Worm (Caenorhabditis elegans) whole organism, young adult: ENCODE results near the gene sre-9.

Experiments used
- ama-1 ChIP-seq, 3 experiments: fragments of 150-350 bp in 1 of 3; sonication (generic microtip) in 2 of 3; optimal IDR thresholded peaks; 2 replicates each; lab custom pipeline; 2014 to 2018; ENCODE audit warnings: missing biosample characterization in 2 of 3, missing genetic modification characterization in 2 of 3, missing genetic modification reagents in 2 of 3
- attf-3 ChIP-seq: fragments of 200-800 bp; sonication (Bioruptor generic); conservative IDR thresholded peaks from 2 replicates; pipeline ENCODE4 v1.3.6; 2022; ENCODE audit warnings: missing genetic modification reagents, missing genetic modification characterization, missing compliant biosample characterization
- attf-6 ChIP-seq: fragments of 200-800 bp; sonication (Bioruptor generic); IDR thresholded peaks from 2 replicates; pipeline ENCODE4 v1.3.6; 2022; ENCODE audit warnings: missing genetic modification reagents, missing genetic modification characterization, missing compliant biosample characterization
- bed-2 ChIP-seq: fragments of 200-800 bp; sonication (Bioruptor generic); IDR thresholded peaks from 2 replicates; pipeline ENCODE4 v1.3.6; 2022; ENCODE audit warnings: missing genetic modification reagents, missing genetic modification characterization, missing compliant biosample characterization
- dpff-1 ChIP-seq: sonication (generic microtip); optimal IDR thresholded peaks from 2 replicates; lab custom pipeline; 2017; ENCODE audit warnings: mild to moderate bottlenecking, missing genetic modification characterization, missing compliant biosample characterization
- hmg-20 ChIP-seq: fragments of 200-800 bp; sonication (Bioruptor generic); IDR thresholded peaks from 2 replicates; pipeline ENCODE4 v1.3.6; 2022; ENCODE audit warnings: missing genetic modification reagents, missing genetic modification characterization, missing compliant biosample characterization
- let-526 ChIP-seq: fragments of 200-800 bp; sonication (Bioruptor generic); IDR thresholded peaks from 2 replicates; pipeline ENCODE4 v1.3.6; 2022; ENCODE audit warnings: missing genetic modification reagents, missing genetic modification characterization, missing compliant biosample characterization
- lin-26 ChIP-seq: fragments of 200-800 bp; sonication (Bioruptor generic); IDR thresholded peaks from 2 replicates; pipeline ENCODE4 v1.3.6; 2022; ENCODE audit warnings: missing genetic modification reagents, missing genetic modification characterization, missing compliant biosample characterization
- nfya-2 ChIP-seq: fragments of 200-800 bp; sonication (Bioruptor generic); IDR thresholded peaks from 2 replicates; pipeline ENCODE4 v1.3.6; 2022; ENCODE audit warnings: missing genetic modification reagents, missing genetic modification characterization, missing compliant biosample characterization
- snpc-1.3 ChIP-seq: sonication (generic microtip); optimal IDR thresholded peaks from 2 replicates; lab custom pipeline; 2017; ENCODE audit warnings: missing genetic modification characterization, mild to moderate bottlenecking, missing compliant biosample characterization, antibody characterized with exemption, moderate library complexity, missing genotype, missing genetic modification reagents; ENCODE audit not compliant: insufficient read depth
- snpc-4 ChIP-seq, 5 experiments: fragments of 150-350 bp in 1 of 5; sonication (generic microtip) in 4 of 5; optimal IDR thresholded peaks; 2 replicates each; lab custom pipeline; 2014 to 2018; ENCODE audit warnings: missing genetic modification characterization in 5 of 5, missing biosample characterization in 3 of 5, antibody characterized with exemption in 2 of 5, mild to moderate bottlenecking in 2 of 5, missing compliant biosample characterization in 2 of 5, missing genotype in 2 of 5, moderate library complexity in 2 of 5, missing genetic modification reagents in 1 of 5
- unc-130 ChIP-seq: sonication (generic microtip); optimal IDR thresholded peaks from 2 replicates; lab custom pipeline; 2016; ENCODE audit warnings: missing genetic modification reagents, missing genetic modification characterization, missing compliant biosample characterization

DNA sequence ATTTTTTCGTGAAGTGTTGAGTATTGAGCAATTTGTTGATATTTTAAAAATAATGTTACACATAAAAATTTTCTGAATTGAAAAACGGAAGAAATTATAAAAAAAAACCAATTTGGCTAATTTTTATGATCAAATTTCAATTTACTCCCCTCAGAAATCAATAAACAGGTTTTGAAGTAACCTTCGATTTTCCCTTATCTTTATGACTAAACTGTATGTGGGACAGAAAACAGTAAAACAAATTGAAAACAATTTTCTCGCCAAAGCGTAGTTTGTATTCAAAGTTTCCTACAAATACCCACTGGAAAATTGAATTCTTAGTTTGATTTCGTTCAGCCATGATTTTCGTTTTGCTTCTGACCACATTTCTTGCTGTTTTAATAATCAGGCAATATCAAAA is 44.0 kb downstream of the sre-9 start, which contains the start of gene cyp-35B1:
- TF ChIP-seq nfya-2 (no peak), hmg-20 (no peak), ama-1 (optimal IDR thresholded peaks at IDR 0.05; lab: Kevin White, UChicago) (no peak), ama-1 (GFP tag; optimal IDR thresholded peaks at IDR 0.05; lab: Kevin White, UChicago) (no peak), let-526 (GFP tag; lab: Robert Waterston, UW) (no peak), bed-2 (GFP tag; lab: Robert Waterston, UW) (no peak), attf-3 (GFP tag; lab: Robert Waterston, UW) (no peak), attf-6 (GFP tag; lab: Robert Waterston, UW) (no peak), snpc-1.3 (tag; lab: Kevin White, UChicago) (no peak), unc-130 (GFP tag; lab: Kevin White, UChicago) (no peak), snpc-4 (GFP tag; optimal IDR thresholded peaks at IDR 0.05; lab: Kevin White, UChicago) (no peak), snpc-4 (tag; optimal IDR thresholded peaks at IDR 0.05; lab: Kevin White, UChicago) (no peak), dpff-1 (no peak), lin-26 (GFP tag; lab: Robert Waterston, UW) (no peak)
